Worm (Caenorhabditis elegans): ENCODE results near the gene F37C4.5.

Gene F37C4.5

DNA sequence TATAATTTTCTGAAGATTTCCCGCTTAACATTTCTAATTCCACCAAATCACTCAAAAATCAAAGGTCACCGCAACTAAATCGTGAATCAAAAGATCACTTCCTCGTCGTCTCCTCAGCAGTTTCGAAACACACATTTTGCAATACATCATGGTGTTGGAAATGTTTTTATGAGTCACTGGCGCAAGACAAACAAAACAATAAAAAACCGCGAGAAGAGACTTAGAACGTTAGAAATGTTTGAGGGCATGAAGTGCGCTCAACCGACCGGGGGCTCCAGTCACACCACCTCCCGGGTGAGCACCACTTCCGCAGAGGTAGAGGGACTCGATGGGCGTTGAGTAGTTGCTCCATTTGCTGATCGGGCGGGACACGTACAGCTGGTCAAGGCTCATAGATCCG lies 1.7 kb upstream of the F37C4.5 start:
- TF ChIP-seq dmd-4 (tag; optimal IDR thresholded peaks at IDR 0.05; ENCODE audit: borderline replicate concordance) (no peak), K09A11.1 (tag; optimal IDR thresholded peaks at IDR 0.05; ENCODE audit: insufficient read depth) (no peak), ceh-31 (tag; optimal IDR thresholded peaks at IDR 0.05) (no peak), pha-2 (tag; optimal IDR thresholded peaks at IDR 0.05) (no peak), zip-5 (tag; optimal IDR thresholded peaks at IDR 0.05) (no peak)

DNA sequence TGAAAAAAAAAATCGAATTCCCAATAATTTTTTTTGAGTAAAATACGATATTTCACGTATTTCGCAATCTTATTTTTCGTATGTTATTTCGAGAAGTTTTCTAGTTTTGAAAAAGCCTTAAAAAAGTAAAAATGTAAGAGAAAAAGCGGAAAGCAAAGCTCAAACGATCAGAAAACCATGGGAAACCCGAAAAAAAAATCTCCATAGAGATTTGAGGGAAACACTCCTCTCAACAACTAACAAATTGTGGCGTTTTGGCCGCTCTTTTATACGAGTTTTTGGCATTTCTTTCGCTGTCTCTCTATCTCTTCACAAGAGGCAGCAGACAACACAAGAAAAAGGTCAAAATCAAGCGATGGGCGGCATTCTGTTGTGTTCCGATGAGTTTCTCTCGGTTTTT lies 811 bp upstream of the F37C4.5 start:
- TF ChIP-seq gmeb-2 (tag; optimal IDR thresholded peaks at IDR 0.05) (peak; percentile 5), ceh-31 (tag; optimal IDR thresholded peaks at IDR 0.05) (no peak), hlh-30 (tag; optimal IDR thresholded peaks at IDR 0.05; ENCODE audit: insufficient read depth) (no peak), sdc-2 (tag; optimal IDR thresholded peaks at IDR 0.05) (no peak), ceh-22 (tag; optimal IDR thresholded peaks at IDR 0.05) (no peak), K02D7.2 (tag; optimal IDR thresholded peaks at IDR 0.05) (no peak), hlh-13 (GFP tag; optimal IDR thresholded peaks at IDR 0.05) (no peak)

ce11 chrIV:3873195-3873594 lies 411 bp downstream of the F37C4.5 start:
- no peak for TF ChIP-seq ceh-9 (tag; optimal IDR thresholded peaks at IDR 0.05)
- no peak for TF ChIP-seq eyg-1 (tag; optimal IDR thresholded peaks at IDR 0.05)
- no peak for TF ChIP-seq madf-2 (tag; optimal IDR thresholded peaks at IDR 0.05)
- TF ChIP-seq ceh-30 (tag; optimal IDR thresholded peaks at IDR 0.05): no peak
- TF ChIP-seq pqm-1 (tag; optimal IDR thresholded peaks at IDR 0.05): no peak
- TF ChIP-seq lin-11 (tag; optimal IDR thresholded peaks at IDR 0.05): no peak
- no peak for TF ChIP-seq pag-3 (tag; optimal IDR thresholded peaks at IDR 0.05; ENCODE audit: borderline replicate concordance)
- no peak for TF ChIP-seq ama-1 (optimal IDR thresholded peaks at IDR 0.05)
- TF ChIP-seq pax-1 (tag; optimal IDR thresholded peaks at IDR 0.05): no peak
- TF ChIP-seq K09A11.1 (tag; optimal IDR thresholded peaks at IDR 0.05; ENCODE audit: insufficient read depth): no peak
- TF ChIP-seq sox-4 (tag; optimal IDR thresholded peaks at IDR 0.05): no peak
- no peak for TF ChIP-seq ceh-48 (tag; optimal IDR thresholded peaks at IDR 0.05)
- no peak for TF ChIP-seq fkh-6 (tag; optimal IDR thresholded peaks at IDR 0.05)
- no peak for TF ChIP-seq pros-1 (tag; optimal IDR thresholded peaks at IDR 0.05)
- TF ChIP-seq lim-6 (tag; optimal IDR thresholded peaks at IDR 0.05): no peak
- no peak for TF ChIP-seq rnt-1 (tag; optimal IDR thresholded peaks at IDR 0.05)
- TF ChIP-seq syd-9 (tag; optimal IDR thresholded peaks at IDR 0.05): no peak
- no peak for TF ChIP-seq sox-2 (GFP tag; IDR thresholded peaks at IDR 0.05)
- no peak for TF ChIP-seq elt-2 (tag; optimal IDR thresholded peaks at IDR 0.05)
- TF ChIP-seq dve-1 (tag; optimal IDR thresholded peaks at IDR 0.05): no peak

ce11 chrIV:3869875-3870274 lies 3.7 kb downstream of the F37C4.5 start:
- TF ChIP-seq unc-86 (tag; optimal IDR thresholded peaks at IDR 0.05) (no peak), fax-1 (tag; optimal IDR thresholded peaks at IDR 0.05) (no peak), hlh-15 (tag; optimal IDR thresholded peaks at IDR 0.05) (no peak), ceh-18 (tag; optimal IDR thresholded peaks at IDR 0.05) (no peak), ahr-1 (tag; optimal IDR thresholded peaks at IDR 0.05) (no peak), C38D4.7 (GFP tag; optimal IDR thresholded peaks at IDR 0.05) (no peak), hlh-13 (GFP tag; optimal IDR thresholded peaks at IDR 0.05) (no peak), elt-2 (tag; optimal IDR thresholded peaks at IDR 0.05) (no peak), C08G9.2 (tag; optimal IDR thresholded peaks at IDR 0.05) (no peak), ref-2 (tag; optimal IDR thresholded peaks at IDR 0.05) (no peak), che-1 (tag; optimal IDR thresholded peaks at IDR 0.05) (no peak), ceh-34 (tag; optimal IDR thresholded peaks at IDR 0.05) (no peak), dve-1 (tag; optimal IDR thresholded peaks at IDR 0.05) (no peak), unc-55 (GFP tag; optimal IDR thresholded peaks at IDR 0.05) (no peak), gmeb-2 (tag; optimal IDR thresholded peaks at IDR 0.05) (no peak)

All from whole organism, late embryonic.